Worm (Caenorhabditis elegans): Measurements from ENCODE around the gene rib-2.

Gene rib-2

DNA sequence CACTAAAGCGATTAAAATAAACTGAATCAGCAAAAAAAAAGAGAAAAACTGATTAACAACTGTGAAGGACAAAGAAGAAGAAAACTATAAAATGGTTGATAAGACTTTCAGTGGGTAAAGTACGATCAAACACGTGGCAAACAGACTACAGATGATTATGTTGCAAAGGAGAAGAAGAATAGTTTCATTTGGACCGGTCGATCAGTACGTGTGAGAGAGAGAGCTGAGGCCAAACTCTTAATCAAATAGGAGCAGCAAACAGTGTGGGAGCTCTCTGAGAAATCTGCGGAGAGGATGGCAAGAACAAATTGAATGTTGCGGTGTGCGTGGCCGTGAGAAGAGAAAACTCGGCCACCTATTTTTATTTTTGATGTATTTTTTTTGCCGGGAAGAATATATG is 23.6 kb upstream of the rib-2 start (continued):
- TF ChIP-seq hrde-1 (tag; optimal IDR thresholded peaks at IDR 0.05; ENCODE audit: borderline replicate concordance) (no peak), cebp-2 (GFP tag; IDR thresholded peaks at IDR 0.05) (0 out of 2 replicates have a peak, but pooled peaks have one; percentile 66), ekl-4 (GFP tag; IDR thresholded peaks at IDR 0.05) (0 out of 2 replicates have a peak, but pooled peaks have one; percentile 22), Y53G8AR.9 (GFP tag; conservative IDR thresholded peaks at IDR 0.05) (no peak), mcd-1 (GFP tag; IDR thresholded peaks at IDR 0.05) (0 out of 2 replicates have a peak, but pooled peaks have one; percentile 20), ztf-26 (tag; optimal IDR thresholded peaks at IDR 0.05) (peak; percentile 23), pha-4 (tag; optimal IDR thresholded peaks at IDR 0.05) (no peak), lin-26 (GFP tag; IDR thresholded peaks at IDR 0.05) (peak; percentile 26; the same call in 1 of the 2 replicates), hlh-12 (tag; optimal IDR thresholded peaks at IDR 0.05) (no peak), hsf-1 (GFP tag; IDR thresholded peaks at IDR 0.05) (no peak), somi-1 (GFP tag; optimal IDR thresholded peaks at IDR 0.05) (no peak)

DNA sequence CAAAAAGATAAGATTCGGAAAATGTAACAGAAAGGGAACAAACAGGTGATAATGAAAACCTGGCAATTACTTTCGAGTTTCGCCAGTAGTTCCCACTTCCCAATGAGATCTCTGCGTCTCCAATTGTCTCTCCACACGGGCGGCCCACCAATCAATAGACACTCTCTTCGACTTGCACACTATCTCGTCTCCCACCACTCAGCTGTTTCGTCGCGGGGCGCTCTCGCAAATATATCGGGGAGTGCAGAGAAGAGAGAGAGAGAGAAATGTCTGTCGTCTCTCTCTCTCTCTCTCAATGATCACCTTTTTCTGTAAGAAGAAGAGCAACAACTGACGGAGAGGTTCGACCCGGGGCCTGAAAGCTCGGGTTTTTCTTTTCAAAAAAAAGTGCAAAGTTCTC is 22.4 kb upstream of the rib-2 start:
- TF ChIP-seq tbx-9 (tag; optimal IDR thresholded peaks at IDR 0.05; ENCODE audit: borderline replicate concordance) (no peak), pbrm-1 (GFP tag; IDR thresholded peaks at IDR 0.05) (peak; percentile 79), aptf-3 (GFP tag; IDR thresholded peaks at IDR 0.05) (no peak), K11D2.4 (GFP tag; IDR thresholded peaks at IDR 0.05) (peak; percentile 71; the same call in 1 of the 2 replicates), attf-6 (GFP tag; IDR thresholded peaks at IDR 0.05) (no peak), zfh-2 (GFP tag; conservative IDR thresholded peaks at IDR 0.05) (peak; percentile 95), lin-40 (tag; optimal IDR thresholded peaks at IDR 0.05) (peak; percentile 79), somi-1 (GFP tag; optimal IDR thresholded peaks at IDR 0.05) (peak; percentile 83), hlh-26 (GFP tag; conservative IDR thresholded peaks at IDR 0.05) (no peak), madf-6 (GFP tag; IDR thresholded peaks at IDR 0.05) (peak; percentile 48; the same call in 1 of the 2 replicates), Y56A3A.18 (GFP tag; IDR thresholded peaks at IDR 0.05) (0 out of 2 replicates have a peak, but pooled peaks have one; percentile 19), nhr-80 (tag; optimal IDR thresholded peaks at IDR 0.05) (peak; percentile 95), F55B11.4 (tag; optimal IDR thresholded peaks at IDR 0.05; ENCODE audit: borderline replicate concordance, insufficient read depth) (no peak), repo-1 (tag; optimal IDR thresholded peaks at IDR 0.05) (no peak), lsl-1 (GFP tag; optimal IDR thresholded peaks at IDR 0.05) (peak; percentile 36), ztf-22 (GFP tag; optimal IDR thresholded peaks at IDR 0.05) (peak; percentile 54), ztf-18 (tag; optimal IDR thresholded peaks at IDR 0.05) (peak; percentile 44), F52B5.7 (tag; optimal IDR thresholded peaks at IDR 0.05) (peak; percentile 18), lir-1 (GFP tag; conservative IDR thresholded peaks at IDR 0.05) (peak; percentile 41), attf-5 (GFP tag; optimal IDR thresholded peaks at IDR 0.05) (peak; percentile 81), dox-1 (GFP tag; IDR thresholded peaks at IDR 0.05) (peak; percentile 88), ets-4 (GFP tag; optimal IDR thresholded peaks at IDR 0.05) (peak; percentile 8), let-607 (tag; optimal IDR thresholded peaks at IDR 0.05) (peak; percentile 19 to 58), hrde-1 (tag; optimal IDR thresholded peaks at IDR 0.05; ENCODE audit: borderline replicate concordance) (no peak), Y67H2A.10 (GFP tag; conservative IDR thresholded peaks at IDR 0.05) (peak; percentile 61; the same call in 1 of the 2 replicates), ekl-4 (GFP tag; IDR thresholded peaks at IDR 0.05) (peak; percentile 78), dpff-1 (tag; optimal IDR thresholded peaks at IDR 0.05) (no peak), ztf-3 (GFP tag; optimal IDR thresholded peaks at IDR 0.05) (no peak), rcor-1 (GFP tag; IDR thresholded peaks at IDR 0.05) (peak; percentile 68), ceh-27 (GFP tag; optimal IDR thresholded peaks at IDR 0.05) (peak; percentile 72), dpl-1 (GFP tag; optimal IDR thresholded peaks at IDR 0.05) (no peak), rec-8 (tag; optimal IDR thresholded peaks at IDR 0.05) (no peak), atf-7 (tag; optimal IDR thresholded peaks at IDR 0.05) (peak; percentile 80), snpc-4 (GFP tag; optimal IDR thresholded peaks at IDR 0.05) (no peak), snpc-4 (tag; optimal IDR thresholded peaks at IDR 0.05) (peak in 2 of 4 experiments; percentile 26 to 30), D2030.7 (GFP tag; IDR thresholded peaks at IDR 0.05) (no peak), F57C9.4 (tag; optimal IDR thresholded peaks at IDR 0.05) (no peak), bed-1 (GFP tag; IDR thresholded peaks at IDR 0.05) (no peak), athp-1 (tag; optimal IDR thresholded peaks at IDR 0.05) (peak; percentile 46)

Measured in whole organism, young adult.